Worm (Caenorhabditis elegans) whole organism, midembryonic: ENCODE results near the gene ZK616.1.

Experiments
- T22C8.4 ChIP-seq: fragments of 200-800 bp; sonication (Bioruptor generic); IDR thresholded peaks from 2 replicates; pipeline ENCODE4 v1.3.6; 2022; ENCODE audit warnings: missing genetic modification characterization, missing compliant biosample characterization
- cog-1 ChIP-seq: sonication (generic microtip); optimal IDR thresholded peaks from 2 replicates; lab custom pipeline; 2016; ENCODE audit warnings: missing genetic modification characterization, missing compliant biosample characterization
- flt-1 ChIP-seq: fragments of 200-800 bp; sonication (Bioruptor generic); IDR thresholded peaks from 2 replicates; pipeline ENCODE4 v1.3.6; 2022; ENCODE audit warnings: missing genetic modification characterization, missing compliant biosample characterization
- med-1 ChIP-seq: sonication (generic microtip); optimal IDR thresholded peaks from 2 replicates; lab custom pipeline; 2017; ENCODE audit warnings: missing genetic modification characterization, mild to moderate bottlenecking, missing compliant biosample characterization, antibody characterized with exemption, missing genetic modification reagents; ENCODE audit not compliant: insufficient read depth
- tab-1 ChIP-seq: fragments of 200-800 bp; sonication (Bioruptor generic); IDR thresholded peaks from 2 replicates; pipeline ENCODE4 v1.3.6; 2022; ENCODE audit warnings: missing genetic modification characterization, missing compliant biosample characterization
- ztf-29 ChIP-seq: fragments of 200-800 bp; sonication (Bioruptor generic); IDR thresholded peaks from 2 replicates; pipeline ENCODE4 v1.3.6; 2022; ENCODE audit warnings: missing genetic modification reagents, missing genetic modification characterization, missing compliant biosample characterization

DNA sequence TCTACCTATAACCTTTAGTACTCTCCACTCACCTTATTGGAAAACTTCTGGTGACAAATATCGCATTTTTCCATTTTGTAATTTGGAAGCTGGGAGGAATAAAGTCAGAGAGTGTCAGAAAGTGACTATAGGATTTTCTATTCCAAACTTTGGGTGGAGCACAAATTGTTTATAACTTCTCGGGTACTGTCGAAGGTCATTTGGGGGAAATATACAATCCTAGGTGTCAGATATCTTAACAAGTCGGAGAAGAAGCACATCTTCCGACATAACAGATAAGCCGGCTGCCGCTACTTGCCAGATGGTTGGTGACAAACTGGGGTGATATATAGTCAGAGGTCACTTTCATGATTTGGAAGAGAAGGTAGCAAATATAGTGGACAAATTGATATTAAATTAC is 18.4 kb downstream of the ZK616.1 start, which contains the start of gene ehn-3:
- TF ChIP-seq ztf-29 (GFP tag; lab: Robert Waterston, UW): no peak
- TF ChIP-seq med-1: no peak
- no peak for TF ChIP-seq flt-1 (GFP tag; lab: Robert Waterston, UW)
- no peak for TF ChIP-seq tab-1 (GFP tag; lab: Robert Waterston, UW)
- TF ChIP-seq T22C8.4 (GFP tag; lab: Robert Waterston, UW): no peak
- no peak for TF ChIP-seq cog-1 (tag; lab: Kevin White, UChicago)
